Fruit fly (Drosophila melanogaster) whole organism, embryonic: Measurements from ENCODE around the gene CG42541.

ENCODE experiments used
- ATbp ChIP-seq: fragments of 200-800 bp; sonication (Bioruptor generic); optimal IDR thresholded peaks from 2 replicates; lab custom pipeline; 2017; ENCODE audit warnings: missing biosample characterization, mild to moderate bottlenecking, missing genetic modification characterization, missing genetic modification reagents
- CG11247 ChIP-seq: fragments of 200-800 bp; sonication (Bioruptor generic); IDR thresholded peaks from 2 replicates; pipeline ENCODE4 v1.3.6; 2022; ENCODE audit warnings: missing biosample characterization, missing genetic modification characterization
- CG12071 ChIP-seq: fragments of 200-800 bp; sonication (Bioruptor generic); optimal IDR thresholded peaks from 3 replicates; lab custom pipeline; 2018; ENCODE audit warnings: missing biosample characterization, mild to moderate bottlenecking, missing genetic modification characterization
- CG13424 ChIP-seq: fragments of 200-800 bp; sonication (Bioruptor generic); optimal IDR thresholded peaks from 2 replicates; lab custom pipeline; 2019; ENCODE audit warnings: missing biosample characterization, mild to moderate bottlenecking, missing genetic modification characterization, moderate library complexity
- CG13894 ChIP-seq: fragments of 200-800 bp; sonication (Bioruptor generic); optimal IDR thresholded peaks from 3 replicates; lab custom pipeline; 2018; ENCODE audit warnings: missing biosample characterization, mild to moderate bottlenecking, missing genetic modification characterization, moderate library complexity
- CG14710 ChIP-seq: fragments of 200-800 bp; sonication (Bioruptor generic); optimal IDR thresholded peaks from 3 replicates; lab custom pipeline; 2019; ENCODE audit warnings: missing biosample characterization, mild to moderate bottlenecking, missing genetic modification characterization, moderate library complexity
- CG14860 ChIP-seq: fragments of 200-800 bp; sonication (Bioruptor generic); IDR thresholded peaks from 3 replicates; pipeline ENCODE4 v1.3.6; 2022; ENCODE audit warnings: missing biosample characterization, missing genetic modification characterization; ENCODE audit not compliant: partially characterized antibody
- CG15269 ChIP-seq: fragments of 200-800 bp; sonication (Bioruptor generic); optimal IDR thresholded peaks from 2 replicates; lab custom pipeline; 2018; ENCODE audit warnings: missing biosample characterization, mild to moderate bottlenecking, missing genetic modification characterization, moderate library complexity
- CG16813 ChIP-seq: fragments of 200-800 bp; sonication (Bioruptor generic); IDR thresholded peaks from 3 replicates; pipeline ENCODE4 v1.3.6; 2022; ENCODE audit warnings: missing biosample characterization, missing genetic modification characterization; ENCODE audit not compliant: partially characterized antibody
- CG17186 ChIP-seq: fragments of 200-800 bp; sonication (Bioruptor generic); optimal IDR thresholded peaks from 3 replicates; lab custom pipeline; 2017; ENCODE audit warnings: missing biosample characterization, missing genetic modification reagents, missing genetic modification characterization
- CG1832 ChIP-seq: fragments of 200-800 bp; sonication (Bioruptor generic); optimal IDR thresholded peaks from 2 replicates; lab custom pipeline; 2017; ENCODE audit warnings: missing biosample characterization, mild to moderate bottlenecking, missing genetic modification characterization, inconsistent platforms
- CG32767 ChIP-seq: fragments of 200-800 bp; sonication (Bioruptor generic); IDR thresholded peaks from 2 replicates; pipeline ENCODE4 v1.3.6; 2022; ENCODE audit warnings: missing biosample characterization, missing genetic modification characterization
- CG43689 ChIP-seq: fragments of 200-800 bp; sonication (Bioruptor generic); IDR thresholded peaks from 2 replicates; pipeline ENCODE4 v1.3.6; 2022; ENCODE audit warnings: missing biosample characterization, missing genetic modification characterization
- CG6175 ChIP-seq: fragments of 200-800 bp; sonication (Bioruptor generic); IDR thresholded peaks from 3 replicates; pipeline ENCODE4 v1.3.6; 2022; ENCODE audit warnings: missing biosample characterization, missing genetic modification characterization
- CG7745 ChIP-seq: fragments of 200-800 bp; sonication (Bioruptor generic); optimal IDR thresholded peaks from 2 replicates; lab custom pipeline; 2018; ENCODE audit warnings: missing biosample characterization, mild to moderate bottlenecking, missing genetic modification characterization, moderate library complexity
- CG9797 ChIP-seq: fragments of 200-800 bp; sonication (Bioruptor generic); optimal IDR thresholded peaks from 3 replicates; lab custom pipeline; 2018; ENCODE audit warnings: missing biosample characterization, mild to moderate bottlenecking, missing genetic modification characterization
- CG9817 ChIP-seq: fragments of 200-800 bp; sonication (Bioruptor generic); optimal IDR thresholded peaks from 2 replicates; lab custom pipeline; 2018; ENCODE audit warnings: missing biosample characterization, mild to moderate bottlenecking, missing genetic modification characterization, moderate library complexity
- Doc3 ChIP-seq: fragments of 200-800 bp; sonication (Bioruptor generic); IDR thresholded peaks from 3 replicates; pipeline ENCODE4 v1.3.6; 2022; ENCODE audit warnings: missing biosample characterization, missing genetic modification characterization; ENCODE audit not compliant: partially characterized antibody
- E2f1 ChIP-seq: fragments of 200-800 bp; sonication (Bioruptor generic); IDR thresholded peaks from 2 replicates; pipeline ENCODE4 v1.3.6; 2022; ENCODE audit warnings: missing biosample characterization, missing genetic modification characterization
- Fer3 ChIP-seq: fragments of 200-800 bp; sonication (Bioruptor generic); optimal IDR thresholded peaks from 2 replicates; lab custom pipeline; 2018; ENCODE audit warnings: missing biosample characterization, mild to moderate bottlenecking, missing genetic modification characterization, moderate library complexity
- Gug ChIP-seq: fragments of 200-800 bp; sonication (Bioruptor generic); IDR thresholded peaks from 4 replicates; pipeline ENCODE4 v1.3.6; 2022; ENCODE audit warnings: missing biosample characterization, missing genetic modification characterization
- HLH3B ChIP-seq: fragments of 200-800 bp; sonication (Bioruptor generic); IDR thresholded peaks from 2 replicates; pipeline ENCODE4 v1.3.6; 2022; ENCODE audit warnings: missing biosample characterization, missing genetic modification characterization
- Jarid2 ChIP-seq: fragments of 200-800 bp; sonication (Bioruptor generic); optimal IDR thresholded peaks from 3 replicates; lab custom pipeline; 2017; ENCODE audit warnings: mild to moderate bottlenecking, missing biosample characterization, missing genetic modification reagents, missing genetic modification characterization
- NFAT ChIP-seq: fragments of 200-800 bp; sonication (Bioruptor generic); IDR thresholded peaks from 2 replicates; pipeline ENCODE4 v1.3.6; 2022; ENCODE audit warnings: missing biosample characterization, missing genetic modification characterization
- Scr ChIP-seq: fragments of 200-800 bp; sonication (Bioruptor generic); IDR thresholded peaks from 2 replicates; pipeline ENCODE4 v1.3.6; 2022; ENCODE audit warnings: missing biosample characterization, missing genetic modification characterization; ENCODE audit not compliant: partially characterized antibody
- Sox100B ChIP-seq: fragments of 200-800 bp; sonication (Bioruptor generic); optimal IDR thresholded peaks from 3 replicates; lab custom pipeline; 2018; ENCODE audit warnings: missing biosample characterization, mild to moderate bottlenecking, missing genetic modification characterization
- Sry-δ ChIP-seq: fragments of 200-800 bp; sonication (Bioruptor generic); optimal IDR thresholded peaks from 2 replicates; lab custom pipeline; 2016; ENCODE audit warnings: missing biosample characterization, missing genetic modification characterization
- Taf1 ChIP-seq: fragments of 200-800 bp; sonication (Bioruptor generic); IDR thresholded peaks from 2 replicates; pipeline ENCODE4 v1.3.6; 2022; ENCODE audit warnings: missing biosample characterization, missing genetic modification characterization
- Xbp1 ChIP-seq: fragments of 200-800 bp; sonication (Bioruptor generic); optimal IDR thresholded peaks from 3 replicates; lab custom pipeline; 2016; ENCODE audit warnings: missing biosample characterization, mild to moderate bottlenecking, missing genetic modification characterization
- cas ChIP-seq: fragments of 200-800 bp; sonication (Bioruptor generic); IDR thresholded peaks from 2 replicates; pipeline ENCODE4 v1.3.6; 2022; ENCODE audit warnings: missing biosample characterization, missing genetic modification characterization
- corto ChIP-seq: fragments of 200-800 bp; sonication (Bioruptor generic); optimal IDR thresholded peaks from 2 replicates; lab custom pipeline; 2016; ENCODE audit warnings: missing biosample characterization, mild to moderate bottlenecking, missing genetic modification characterization, moderate library complexity
- crp ChIP-seq, 2 experiments: fragments of 200-800 bp; sonication (Bioruptor generic); optimal IDR thresholded peaks; 2 replicates in 1 of 2; 3 replicates in 1 of 2; lab custom pipeline; 2017; ENCODE audit warnings: missing biosample characterization in 2 of 2, missing genetic modification characterization in 2 of 2, mild to moderate bottlenecking in 1 of 2, moderate library complexity in 1 of 2
- dmrt99B ChIP-seq: fragments of 200-800 bp; sonication (Bioruptor generic); optimal IDR thresholded peaks from 2 replicates; lab custom pipeline; 2018; ENCODE audit warnings: missing biosample characterization, mild to moderate bottlenecking, missing genetic modification characterization, moderate library complexity
- dpn ChIP-seq, 2 experiments: fragments of 200-800 bp; sonication (Bioruptor generic); optimal IDR thresholded peaks; 3 replicates each; lab custom pipeline; 2016; ENCODE audit warnings: missing biosample characterization in 2 of 2, missing genetic modification characterization in 2 of 2
- hb ChIP-seq: fragments of 200-800 bp; sonication (Bioruptor generic); IDR thresholded peaks from 3 replicates; pipeline ENCODE4 v1.3.6; 2022; ENCODE audit warnings: missing biosample characterization, missing genetic modification characterization; ENCODE audit not compliant: partially characterized antibody
- inv ChIP-seq: fragments of 200-800 bp; sonication (Bioruptor generic); IDR thresholded peaks from 2 replicates; pipeline ENCODE4 v1.3.6; 2022; ENCODE audit warnings: missing biosample characterization, missing genetic modification characterization; ENCODE audit not compliant: partially characterized antibody
- kah ChIP-seq: fragments of 200-800 bp; sonication (Bioruptor generic); optimal IDR thresholded peaks from 2 replicates; lab custom pipeline; 2018; ENCODE audit warnings: missing biosample characterization, mild to moderate bottlenecking, missing genetic modification characterization
- lab ChIP-seq: fragments of 200-800 bp; sonication (Bioruptor generic); optimal IDR thresholded peaks from 3 replicates; lab custom pipeline; 2017; ENCODE audit warnings: missing biosample characterization, missing genetic modification characterization, mild to moderate bottlenecking, moderate library complexity, missing genetic modification reagents
- mirr ChIP-seq: fragments of 200-800 bp; sonication (Bioruptor generic); optimal IDR thresholded peaks from 3 replicates; lab custom pipeline; 2018; ENCODE audit warnings: missing biosample characterization, mild to moderate bottlenecking, missing genetic modification characterization
- nerfin-1 ChIP-seq: fragments of 200-800 bp; sonication (Bioruptor generic); optimal IDR thresholded peaks from 3 replicates; lab custom pipeline; 2019; ENCODE audit warnings: missing biosample characterization, mild to moderate bottlenecking, missing genetic modification characterization, moderate library complexity
- odd ChIP-seq: fragments of 200-800 bp; sonication (Bioruptor generic); optimal IDR thresholded peaks from 2 replicates; lab custom pipeline; 2017; ENCODE audit warnings: missing biosample characterization, mild to moderate bottlenecking, missing genetic modification characterization
- pb ChIP-seq: fragments of 200-800 bp; sonication (Bioruptor generic); optimal IDR thresholded peaks from 3 replicates; lab custom pipeline; 2016; ENCODE audit warnings: missing biosample characterization, missing genetic modification characterization
- phol ChIP-seq: fragments of 200-800 bp; sonication (Bioruptor generic); optimal IDR thresholded peaks from 3 replicates; lab custom pipeline; 2018; ENCODE audit warnings: missing biosample characterization, mild to moderate bottlenecking, missing genetic modification characterization, moderate library complexity
- pros ChIP-seq: fragments of 200-800 bp; sonication (Bioruptor generic); optimal IDR thresholded peaks from 3 replicates; lab custom pipeline; 2019; ENCODE audit warnings: missing biosample characterization, mild to moderate bottlenecking, missing genetic modification characterization, moderate library complexity
- row ChIP-seq: fragments of 200-800 bp; sonication (Bioruptor generic); IDR thresholded peaks from 3 replicates; pipeline ENCODE4 v1.3.6; 2022; ENCODE audit warnings: missing biosample characterization, missing genetic modification characterization
- sd ChIP-seq: fragments of 200-800 bp; sonication (Bioruptor generic); optimal IDR thresholded peaks from 3 replicates; lab custom pipeline; 2018; ENCODE audit warnings: missing biosample characterization, mild to moderate bottlenecking, missing genetic modification characterization, moderate library complexity
- sens ChIP-seq: fragments of 200-800 bp; sonication (Bioruptor generic); peaks from one replicate; lab custom pipeline; 2016; ENCODE audit warnings: missing biosample characterization, missing genetic modification characterization
- sqz ChIP-seq: fragments of 200-800 bp; sonication (Bioruptor generic); optimal IDR thresholded peaks from 3 replicates; lab custom pipeline; 2018; ENCODE audit warnings: missing biosample characterization, mild to moderate bottlenecking, missing genetic modification characterization
- tna ChIP-seq: fragments of 200-800 bp; sonication (Bioruptor generic); IDR thresholded peaks from 2 replicates; pipeline ENCODE4 v1.3.6; 2022; ENCODE audit warnings: missing biosample characterization, missing genetic modification characterization; ENCODE audit not compliant: partially characterized antibody
- trem ChIP-seq: fragments of 200-800 bp; optimal IDR thresholded peaks from 3 replicates; lab custom pipeline; 2019; ENCODE audit warnings: missing biosample characterization, mild to moderate bottlenecking, missing genetic modification characterization, moderate library complexity

Gene CG42541

DNA sequence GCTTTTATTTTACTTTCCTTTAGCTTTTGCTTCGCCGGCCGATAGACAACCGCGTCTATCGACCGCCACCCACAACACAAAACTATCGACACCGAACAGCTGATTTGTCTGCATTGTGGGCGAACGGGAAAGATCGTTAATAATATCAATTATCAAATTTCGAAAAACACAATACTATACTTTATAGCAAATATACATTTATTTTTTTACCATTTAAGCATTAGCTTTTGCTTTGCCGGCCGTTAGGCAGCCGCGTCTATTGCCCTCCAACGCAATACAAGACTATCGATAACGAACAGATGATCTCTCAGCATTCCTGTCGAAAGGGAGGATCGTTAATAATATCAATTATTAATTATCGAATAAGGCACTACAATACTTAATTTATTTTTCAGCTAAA is 5.8 kb upstream of the CG42541 start, which contains the start of the genes CG2938 and Glos (continued):
- TF ChIP-seq cas (GFP tag; lab: Robert Waterston, UW) (no peak), CG11247 (no peak), sd (tag; lab: Kevin White, UChicago) (peak; percentile 44), odd (GFP tag; lab: Kevin White, UChicago) (no peak), CG9797 (GFP tag; lab: Kevin White, UChicago) (peak; percentile 2), Gug (no peak), Jarid2 (no peak), kah (GFP tag; lab: Kevin White, UChicago) (no peak), tna (GFP tag; lab: Robert Waterston, UW) (peak; percentile 57; the same call in 1 of the 2 replicates), row (GFP tag; lab: Robert Waterston, UW) (0 out of 3 replicates have a peak, but pooled peaks have one; percentile 32), corto (GFP tag; lab: Kevin White, UChicago) (no peak), CG14710 (tag; lab: Kevin White, UChicago) (peak; percentile 36), CG6175 (GFP tag; lab: Robert Waterston, UW) (no peak), inv (GFP tag; lab: Robert Waterston, UW) (peak; percentile 55), CG7745 (tag; lab: Kevin White, UChicago) (no peak), nerfin-1 (tag; lab: Kevin White, UChicago) (no peak), Scr (GFP tag; lab: Robert Waterston, UW) (peak; percentile 80), sqz (GFP tag; lab: Kevin White, UChicago) (no peak), CG12071 (no peak), CG17186 (GFP tag; lab: Kevin White, UChicago) (peak; percentile 18), sens (GFP tag; lab: Kevin White, UChicago) (peak; percentile 29), mirr (GFP tag; lab: Kevin White, UChicago) (no peak), lab (GFP tag; lab: Kevin White, UChicago) (no peak), hb (GFP tag; lab: Robert Waterston, UW) (peak; percentile 67), CG43689 (no peak), Doc3 (GFP tag; lab: Robert Waterston, UW) (peak; percentile 69; the same call in 1 of the 3 replicates), E2f1 (GFP tag; lab: Robert Waterston, UW) (no peak), phol (no peak), CG1832 (GFP tag; lab: Kevin White, UChicago) (no peak), Sry-δ (GFP tag; lab: Kevin White, UChicago) (peak; percentile 50), dpn (GFP tag; optimal IDR thresholded peaks at IDR 0.05; lab: Kevin White, UChicago) (no peak), CG16813 (peak; percentile 72), Sox100B (GFP tag; lab: Kevin White, UChicago) (no peak), Taf1 (GFP tag; lab: Robert Waterston, UW) (no peak), CG15269 (tag; lab: Kevin White, UChicago) (no peak), Fer3 (tag; lab: Kevin White, UChicago) (no peak), CG13894 (no peak), crp (GFP tag; optimal IDR thresholded peaks at IDR 0.05; lab: Kevin White, UChicago) (peak; percentile 54 to 89), pb (GFP tag; lab: Kevin White, UChicago) (no peak), HLH3B (GFP tag; lab: Robert Waterston, UW) (no peak), NFAT (no peak), CG14860 (GFP tag; lab: Robert Waterston, UW) (peak; percentile 68; the same call in 2 of the 3 replicates), ATbp (GFP tag; lab: Kevin White, UChicago) (no peak), trem (peak; percentile 49), CG32767 (GFP tag; lab: Robert Waterston, UW) (no peak), dmrt99B (no peak), CG9817 (tag; lab: Kevin White, UChicago) (no peak), Xbp1 (GFP tag; lab: Kevin White, UChicago) (no peak), pros (GFP tag; lab: Kevin White, UChicago) (no peak), CG13424 (tag; lab: Kevin White, UChicago) (no peak)
